Fruit fly (Drosophila melanogaster) S2 (cell line): ENCODE data around the gene Rab8.

Source experiments
- CG8478 ChIP-seq: fragments of >200 bp; optimal IDR thresholded peaks from 2 replicates; lab custom pipeline; 2018
- CTCF ChIP-seq, 2 experiments: fragments of >200 bp; optimal IDR thresholded peaks; 2 replicates each; lab custom pipeline; 2018

Gene Rab8

DNA sequence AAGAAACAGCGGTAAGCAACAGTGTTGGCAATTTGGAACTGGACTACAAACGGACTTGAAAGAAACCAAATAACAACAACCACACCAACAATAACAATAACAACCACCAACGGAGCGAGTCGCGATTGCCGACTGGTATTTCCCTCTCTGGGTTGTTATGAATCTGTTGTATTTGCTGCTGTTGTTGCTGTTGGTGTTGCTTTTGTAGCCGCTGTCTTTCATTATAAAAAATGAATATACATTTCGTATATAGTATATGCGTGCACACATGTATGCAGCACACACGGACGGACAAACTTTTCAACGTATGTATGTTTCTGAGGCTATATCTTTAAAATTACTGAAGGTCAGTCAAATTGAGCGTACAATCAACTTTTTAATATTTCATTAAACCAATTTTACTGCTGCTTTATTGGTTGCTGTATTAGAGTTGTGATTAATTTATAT is 32.5 kb upstream of the Rab8 start:
- no peak for TF ChIP-seq CTCF (optimal IDR thresholded peaks at IDR 0.05; lab: Kevin White, UChicago)
- no peak for TF ChIP-seq CG8478 (lab: Kevin White, UChicago)

- no peak for TF ChIP-seq CTCF (optimal IDR thresholded peaks at IDR 0.05; lab: Kevin White, UChicago)
- TF ChIP-seq CG8478 (lab: Kevin White, UChicago): no peak
Measured at dm6 chr3L:19902560-19903399, 31.9 kb upstream of the Rab8 start.

- TF ChIP-seq CG8478 (lab: Kevin White, UChicago): no peak
- no peak for TF ChIP-seq CTCF (optimal IDR thresholded peaks at IDR 0.05; lab: Kevin White, UChicago)
Measured at dm6 chr3L:19901486-19902255, 30.8 kb upstream of the Rab8 start.

DNA sequence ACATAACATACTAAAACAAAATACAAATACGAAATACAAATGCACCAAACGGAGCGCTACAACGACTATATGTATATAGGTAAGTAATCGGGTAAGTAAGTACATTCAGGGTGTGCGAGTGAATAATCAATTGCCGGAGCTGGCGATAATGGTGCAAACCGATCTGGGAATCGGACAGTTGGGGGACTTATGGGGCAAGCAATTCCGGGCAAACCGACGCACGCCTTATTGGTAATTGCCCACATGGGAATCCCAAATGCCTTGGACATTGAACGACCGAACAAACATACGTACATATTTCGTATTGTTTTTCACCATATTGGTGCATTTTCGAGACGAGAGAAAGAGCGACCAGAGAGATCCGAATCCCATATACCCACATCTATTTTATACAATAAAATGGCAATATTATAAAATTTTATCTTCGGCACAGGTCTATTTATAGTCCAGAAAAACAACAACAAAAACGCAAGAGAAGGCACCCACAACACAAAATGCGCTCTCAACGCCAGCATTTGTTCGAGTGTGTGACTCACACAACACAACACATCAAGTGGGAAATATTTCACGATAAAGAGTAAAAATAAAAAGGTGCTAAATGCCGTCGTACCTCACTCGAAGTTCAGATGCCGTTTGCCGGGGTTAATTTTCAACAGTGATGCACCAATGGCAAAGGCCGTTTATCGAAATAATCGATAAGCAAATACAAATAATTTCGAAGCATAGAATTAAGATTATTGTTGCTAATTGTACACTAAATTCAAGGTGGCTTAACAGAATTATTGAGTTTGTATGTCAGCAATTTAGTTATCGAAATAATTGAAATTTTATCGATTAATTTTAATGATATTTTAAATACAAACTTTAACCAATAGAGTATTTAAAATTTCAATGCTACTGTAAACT is 29.6 kb upstream of the Rab8 start:
- no peak for TF ChIP-seq CG8478 (lab: Kevin White, UChicago)

DNA sequence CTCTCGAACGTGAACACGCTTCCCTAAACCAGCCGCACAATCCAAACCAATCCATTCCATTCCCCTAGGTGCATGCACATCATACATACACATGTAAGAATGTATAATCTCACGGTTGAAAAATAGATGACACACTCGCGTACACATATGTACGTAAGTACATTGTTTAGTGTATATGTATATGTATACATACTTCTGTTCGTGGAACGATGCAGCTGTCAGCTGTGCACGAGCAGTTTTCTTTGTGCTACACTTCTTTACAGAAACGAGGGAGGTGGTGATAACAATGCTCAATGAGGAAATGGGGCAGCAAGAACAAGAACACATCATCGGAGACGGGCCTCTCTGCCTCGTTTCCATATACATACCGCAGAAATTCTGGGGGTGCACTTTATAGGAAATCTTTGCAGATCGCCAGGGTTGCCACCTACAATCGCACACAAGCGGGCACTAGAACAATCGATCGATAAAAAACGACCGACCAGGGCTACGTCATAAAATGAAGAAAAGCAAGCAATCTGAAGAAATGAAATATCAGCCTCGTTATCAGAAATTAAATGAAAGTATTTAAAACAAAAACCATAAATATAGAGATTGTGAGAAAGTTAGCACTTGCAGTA is 28.5 kb upstream of the Rab8 start:
- TF ChIP-seq CG8478 (lab: Kevin White, UChicago) (no peak), CTCF (optimal IDR thresholded peaks at IDR 0.05; lab: Kevin White, UChicago) (no peak)

dm6 chr3L:19898547-19899282 is 27.8 kb upstream of the Rab8 start:
- TF ChIP-seq CG8478 (lab: Kevin White, UChicago): no peak
- TF ChIP-seq CTCF (optimal IDR thresholded peaks at IDR 0.05; lab: Kevin White, UChicago): no peak

- TF ChIP-seq CG8478 (lab: Kevin White, UChicago) (no peak), CTCF (optimal IDR thresholded peaks at IDR 0.05; lab: Kevin White, UChicago) (no peak)
Measured at dm6 chr3L:19897685-19898009, 26.8 kb upstream of the Rab8 start.

DNA sequence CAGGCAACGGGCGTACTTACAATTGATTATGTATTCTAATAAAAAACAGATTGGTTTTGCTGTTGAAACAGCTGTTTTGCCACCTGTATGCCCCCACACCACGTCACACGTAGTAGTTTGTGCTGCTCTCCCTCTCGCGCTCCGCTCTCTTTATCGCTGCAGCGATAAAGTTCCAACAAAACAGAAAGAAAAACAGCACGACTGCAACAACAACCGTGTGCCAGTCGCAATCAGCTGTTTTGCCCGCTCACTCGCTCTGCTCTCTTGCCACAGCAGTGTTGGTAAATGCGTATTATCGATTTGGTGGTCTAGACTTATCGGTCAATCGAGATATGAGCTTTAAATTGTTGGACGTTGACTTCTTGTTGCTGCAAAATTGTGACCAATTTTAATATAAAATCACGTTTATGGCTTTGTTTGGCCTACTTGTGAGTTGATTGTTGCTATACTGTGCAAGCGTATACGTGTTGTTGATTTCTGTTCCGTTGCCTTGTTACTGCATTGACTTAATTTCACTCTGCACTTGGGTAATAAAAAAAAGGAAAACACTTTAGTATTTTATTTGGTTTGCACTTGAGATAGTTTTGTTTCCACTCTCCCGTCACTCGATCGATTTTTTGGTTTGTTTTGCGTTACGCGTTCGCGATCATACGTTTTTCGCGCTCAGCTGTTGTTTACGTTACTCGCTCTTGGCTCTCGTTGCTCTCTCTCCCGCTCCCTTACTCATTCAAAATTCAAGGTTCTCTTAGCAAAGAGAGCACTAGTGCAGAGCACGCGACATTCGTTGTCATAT is 26.2 kb upstream of the Rab8 start:
- no peak for TF ChIP-seq CTCF (optimal IDR thresholded peaks at IDR 0.05; lab: Kevin White, UChicago)
- TF ChIP-seq CG8478 (lab: Kevin White, UChicago): no peak

dm6 chr3L:19896280-19896891 is 25.5 kb upstream of the Rab8 start:
- TF ChIP-seq CG8478 (lab: Kevin White, UChicago) (no peak), CTCF (optimal IDR thresholded peaks at IDR 0.05; lab: Kevin White, UChicago) (no peak)

dm6 chr3L:19895556-19895995 is 24.7 kb upstream of the Rab8 start:
- TF ChIP-seq CG8478 (lab: Kevin White, UChicago): no peak
- peak; percentile 17 to 49 for TF ChIP-seq CTCF (optimal IDR thresholded peaks at IDR 0.05; lab: Kevin White, UChicago)

DNA sequence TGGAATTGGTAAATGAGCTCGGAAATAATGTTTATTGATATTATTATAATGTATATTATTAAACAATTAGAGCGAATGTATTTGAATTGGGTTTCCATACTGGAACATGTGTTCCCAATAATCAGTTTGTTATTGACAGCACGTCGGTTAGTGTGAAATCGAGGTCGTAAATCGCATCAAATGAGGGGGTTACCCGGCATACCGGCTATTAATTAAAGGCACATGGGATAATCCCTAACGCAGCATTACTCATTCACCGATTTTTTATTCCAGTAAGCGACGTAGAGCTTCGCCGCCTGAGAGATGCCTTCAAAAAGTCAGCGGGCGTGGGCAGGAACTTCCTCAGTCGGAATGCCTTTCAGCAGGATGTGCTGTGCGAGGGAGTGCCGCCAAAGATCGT is 2.6 kb upstream of the Rab8 start:
- TF ChIP-seq CG8478 (lab: Kevin White, UChicago) (no peak), CTCF (optimal IDR thresholded peaks at IDR 0.05; lab: Kevin White, UChicago) (no peak)

dm6 chr3L:19872465-19872883 is 1.6 kb upstream of the Rab8 start:
- no peak for TF ChIP-seq CTCF (optimal IDR thresholded peaks at IDR 0.05; lab: Kevin White, UChicago)
- no peak for TF ChIP-seq CG8478 (lab: Kevin White, UChicago)
